Worm (Caenorhabditis elegans) whole organism, L1 larva: Measurements from ENCODE around the gene zip-8.

Source experiments
- C04F5.9 ChIP-seq: sonication (generic microtip); optimal IDR thresholded peaks from 2 replicates; lab custom pipeline; 2016; ENCODE audit warnings: missing genetic modification characterization, missing compliant biosample characterization
- C16A3.4 ChIP-seq: fragments of 150-350 bp; optimal IDR thresholded peaks from 2 replicates; lab custom pipeline; 2014; ENCODE audit warnings: missing biosample characterization, missing genetic modification characterization
- aha-1 ChIP-seq: fragments of 150-350 bp; optimal IDR thresholded peaks from 2 replicates; lab custom pipeline; 2014; ENCODE audit warnings: missing biosample characterization, missing genetic modification characterization
- alr-1 ChIP-seq: fragments of 200-800 bp; sonication (Bioruptor generic); optimal IDR thresholded peaks from 2 replicates; lab custom pipeline; 2018; ENCODE audit warnings: borderline replicate concordance, mild to moderate bottlenecking, missing genetic modification characterization, missing compliant biosample characterization
- aly-2 ChIP-seq: fragments of 150-350 bp; optimal IDR thresholded peaks from 2 replicates; lab custom pipeline; 2014; ENCODE audit warnings: missing biosample characterization, missing genetic modification characterization
- ama-1 ChIP-seq: fragments of 150-350 bp; optimal IDR thresholded peaks from 2 replicates; lab custom pipeline; 2014
- blmp-1 ChIP-seq: fragments of 150-350 bp; optimal IDR thresholded peaks from 2 replicates; lab custom pipeline; 2014; ENCODE audit warnings: missing biosample characterization, missing genetic modification characterization
- ceh-8 ChIP-seq: fragments of 200-800 bp; sonication (Bioruptor generic); optimal IDR thresholded peaks from 2 replicates; lab custom pipeline; 2018; ENCODE audit warnings: mild to moderate bottlenecking, missing genetic modification characterization, moderate library complexity, missing compliant biosample characterization
- ceh-90 ChIP-seq: sonication (generic microtip); optimal IDR thresholded peaks from 2 replicates; lab custom pipeline; 2016; ENCODE audit warnings: missing genetic modification characterization, missing compliant biosample characterization
- ces-1 ChIP-seq: fragments of 150-350 bp; optimal IDR thresholded peaks from 2 replicates; lab custom pipeline; 2014; ENCODE audit warnings: missing biosample characterization, missing genetic modification reagents, missing genetic modification characterization
- dpl-1 ChIP-seq, 3 experiments: fragments of 150-350 bp in 2 of 3; sonication (generic microtip) in 1 of 3; optimal IDR thresholded peaks; 2 replicates each; lab custom pipeline; 2014 to 2017; ENCODE audit warnings: missing biosample characterization in 3 of 3, missing genetic modification characterization in 3 of 3, missing genetic modification reagents in 3 of 3
- efl-3 ChIP-seq: fragments of 200-800 bp; sonication (Bioruptor generic); optimal IDR thresholded peaks from 2 replicates; lab custom pipeline; 2018; ENCODE audit warnings: mild to moderate bottlenecking, missing genetic modification characterization, missing compliant biosample characterization
- egl-13 ChIP-seq: sonication (generic microtip); optimal IDR thresholded peaks from 2 replicates; lab custom pipeline; 2016; ENCODE audit warnings: missing genotype, missing genetic modification reagents, missing genetic modification characterization, missing compliant biosample characterization
- elt-2 ChIP-seq: sonication (generic microtip); optimal IDR thresholded peaks from 2 replicates; lab custom pipeline; 2016; ENCODE audit warnings: missing genetic modification characterization, mild to moderate bottlenecking, inconsistent platforms, missing compliant biosample characterization, missing genetic modification reagents
- ets-5 ChIP-seq: fragments of 200-800 bp; sonication (Bioruptor generic); IDR thresholded peaks from 2 replicates; pipeline ENCODE4 v1.3.6; 2022; ENCODE audit warnings: missing genetic modification characterization, missing compliant biosample characterization
- fkh-4 ChIP-seq: sonication (generic microtip); optimal IDR thresholded peaks from 2 replicates; lab custom pipeline; 2016; ENCODE audit warnings: missing compliant biosample characterization, missing genetic modification characterization, borderline replicate concordance
- grh-1 ChIP-seq: fragments of 200-800 bp; sonication (Bioruptor generic); IDR thresholded peaks from 2 replicates; pipeline ENCODE4 v1.3.6; 2022; ENCODE audit warnings: missing genetic modification reagents, missing genetic modification characterization, missing compliant biosample characterization
- irx-1 ChIP-seq: sonication (generic microtip); optimal IDR thresholded peaks from 2 replicates; lab custom pipeline; 2016; ENCODE audit warnings: missing genetic modification characterization, missing compliant biosample characterization
- isw-1 ChIP-seq: fragments of 200-800 bp; sonication (Bioruptor generic); IDR thresholded peaks from 2 replicates; pipeline ENCODE4 v1.3.6; 2022; ENCODE audit warnings: missing genetic modification characterization, missing compliant biosample characterization
- jun-1 ChIP-seq: fragments of 150-350 bp; optimal IDR thresholded peaks from 2 replicates; lab custom pipeline; 2014; ENCODE audit warnings: missing biosample characterization, missing genetic modification reagents, missing genetic modification characterization
- lin-14 ChIP-seq: fragments of 200-800 bp; sonication (Bioruptor generic); optimal IDR thresholded peaks from 2 replicates; lab custom pipeline; 2018; ENCODE audit warnings: mild to moderate bottlenecking, missing genetic modification characterization, moderate library complexity, missing compliant biosample characterization
- lin-35 ChIP-seq, 2 experiments: fragments of 150-350 bp; optimal IDR thresholded peaks; 2 replicates each; lab custom pipeline; 2014; ENCODE audit warnings: missing biosample characterization in 2 of 2, missing genetic modification characterization in 2 of 2, missing genetic modification reagents in 2 of 2
- lsy-2 ChIP-seq, 2 experiments: fragments of 150-350 bp; optimal IDR thresholded peaks; 2 replicates each; lab custom pipeline; 2014; ENCODE audit warnings: missing biosample characterization in 2 of 2, missing genetic modification characterization in 2 of 2
- mab-9 ChIP-seq: fragments of 200-800 bp; sonication (Bioruptor generic); IDR thresholded peaks from 2 replicates; pipeline ENCODE4 v1.3.6; 2022; ENCODE audit warnings: missing genetic modification reagents, missing genetic modification characterization, missing compliant biosample characterization
- nhr-11 ChIP-seq: fragments of 150-350 bp; optimal IDR thresholded peaks from 2 replicates; lab custom pipeline; 2014; ENCODE audit warnings: missing biosample characterization, missing genetic modification characterization
- nhr-12 ChIP-seq: sonication (generic microtip); optimal IDR thresholded peaks from 2 replicates; lab custom pipeline; 2017; ENCODE audit warnings: missing biosample characterization, missing genetic modification characterization
- nhr-19 ChIP-seq: fragments of 200-800 bp; sonication (Bioruptor generic); conservative IDR thresholded peaks from 2 replicates; pipeline ENCODE4 v1.3.6; 2022; ENCODE audit warnings: missing genetic modification characterization, missing compliant biosample characterization
- nhr-237 ChIP-seq: fragments of 150-350 bp; optimal IDR thresholded peaks from 2 replicates; lab custom pipeline; 2014; ENCODE audit warnings: missing biosample characterization, missing genetic modification characterization
- nhr-28 ChIP-seq: fragments of 150-350 bp; optimal IDR thresholded peaks from 2 replicates; lab custom pipeline; 2014; ENCODE audit warnings: missing biosample characterization, missing genetic modification characterization
- nhr-71 ChIP-seq: sonication (generic microtip); optimal IDR thresholded peaks from 2 replicates; lab custom pipeline; 2016; ENCODE audit warnings: mild to moderate bottlenecking, missing genetic modification characterization, moderate library complexity, missing compliant biosample characterization
- nhr-76 ChIP-seq: sonication (generic microtip); optimal IDR thresholded peaks from 2 replicates; lab custom pipeline; 2017; ENCODE audit warnings: missing biosample characterization, missing genetic modification characterization
- nhr-77 ChIP-seq: fragments of 150-350 bp; optimal IDR thresholded peaks from 2 replicates; lab custom pipeline; 2014; ENCODE audit warnings: missing biosample characterization, missing genetic modification characterization
- nhr-84 ChIP-seq: sonication (generic microtip); optimal IDR thresholded peaks from 2 replicates; lab custom pipeline; 2017; ENCODE audit warnings: missing biosample characterization, missing genetic modification characterization
- nhr-85 ChIP-seq: sonication (generic microtip); peaks from one replicate; lab custom pipeline; 2016; ENCODE audit warnings: missing genetic modification characterization, inconsistent platforms, missing compliant biosample characterization
- pax-3 ChIP-seq: fragments of 200-800 bp; sonication (Bioruptor generic); optimal IDR thresholded peaks from 2 replicates; lab custom pipeline; 2018; ENCODE audit warnings: mild to moderate bottlenecking, missing genetic modification characterization, moderate library complexity, missing compliant biosample characterization
- rnt-1 ChIP-seq: sonication (generic microtip); optimal IDR thresholded peaks from 2 replicates; lab custom pipeline; 2016; ENCODE audit warnings: mild to moderate bottlenecking, missing genetic modification characterization, moderate library complexity, missing compliant biosample characterization
- snpc-4 ChIP-seq: fragments of 150-350 bp; optimal IDR thresholded peaks from 2 replicates; lab custom pipeline; 2014; ENCODE audit warnings: missing biosample characterization, missing genetic modification characterization
- snu-23 ChIP-seq: sonication (generic microtip); optimal IDR thresholded peaks from 2 replicates; lab custom pipeline; 2016; ENCODE audit warnings: missing genetic modification characterization, missing compliant biosample characterization
- sox-4 ChIP-seq: sonication (generic microtip); optimal IDR thresholded peaks from 2 replicates; lab custom pipeline; 2016; ENCODE audit warnings: missing genetic modification characterization, missing compliant biosample characterization
- sptf-1 ChIP-seq: fragments of 150-350 bp; optimal IDR thresholded peaks from 2 replicates; lab custom pipeline; 2014; ENCODE audit warnings: missing biosample characterization, missing genetic modification characterization
- tlp-1 ChIP-seq: fragments of 150-350 bp; optimal IDR thresholded peaks from 2 replicates; lab custom pipeline; 2014; ENCODE audit warnings: missing biosample characterization, missing genetic modification characterization
- unc-30 ChIP-seq: sonication (generic microtip); optimal IDR thresholded peaks from 2 replicates; lab custom pipeline; 2017; ENCODE audit warnings: missing biosample characterization, missing genetic modification characterization
- unc-62 ChIP-seq: fragments of 150-350 bp; optimal IDR thresholded peaks from 2 replicates; lab custom pipeline; 2014; ENCODE audit warnings: missing biosample characterization, missing genetic modification reagents, missing genetic modification characterization
- unc-86 ChIP-seq: sonication (generic microtip); optimal IDR thresholded peaks from 2 replicates; lab custom pipeline; 2016; ENCODE audit warnings: missing genetic modification characterization, missing compliant biosample characterization
- unc-98 ChIP-seq: fragments of 200-800 bp; sonication (Bioruptor generic); IDR thresholded peaks from 2 replicates; pipeline ENCODE4 v1.3.6; 2022; ENCODE audit warnings: missing genetic modification characterization, missing compliant biosample characterization
- vab-15 ChIP-seq: sonication (generic microtip); optimal IDR thresholded peaks from 2 replicates; lab custom pipeline; 2017; ENCODE audit warnings: missing genotype, mild to moderate bottlenecking, missing genetic modification characterization, missing compliant biosample characterization
- zag-1 ChIP-seq: fragments of 150-350 bp; optimal IDR thresholded peaks from 2 replicates; lab custom pipeline; 2014; ENCODE audit warnings: missing biosample characterization, missing genetic modification characterization
- ztf-11 ChIP-seq, 2 experiments: sonication (generic microtip); optimal IDR thresholded peaks; 2 replicates each; lab custom pipeline; 2016 to 2017; ENCODE audit warnings: missing genetic modification characterization in 2 of 2, missing biosample characterization in 1 of 2, missing compliant biosample characterization in 1 of 2
- ztf-4 ChIP-seq: fragments of 150-350 bp; optimal IDR thresholded peaks from 2 replicates; lab custom pipeline; 2014; ENCODE audit warnings: missing biosample characterization, missing genetic modification characterization

The zip-8 gene

ce11 chrIII:6464113-6464571 is 14.6 kb upstream of the zip-8 start (continued):
- TF ChIP-seq ces-1 (GFP tag; lab: Kevin White, UChicago), result no peak
- peak; percentile 80 to 84 for TF ChIP-seq lsy-2 (tag; optimal IDR thresholded peaks at IDR 0.05; lab: Kevin White, UChicago)
- peak in 1 of 2 experiments; percentile 66 for TF ChIP-seq ztf-11 (tag; optimal IDR thresholded peaks at IDR 0.05; lab: Kevin White, UChicago)
- no peak for TF ChIP-seq ets-5 (GFP tag; lab: Robert Waterston, UW)
- no peak for TF ChIP-seq nhr-28 (tag; lab: Kevin White, UChicago)
- TF ChIP-seq nhr-12 (tag; lab: Kevin White, UChicago), result no peak
- TF ChIP-seq lin-35 (GFP tag; optimal IDR thresholded peaks at IDR 0.05; lab: Kevin White, UChicago), result peak; percentile 79 to 83
- peak; percentile 15 for TF ChIP-seq fkh-4
- peak; percentile 6 for TF ChIP-seq nhr-237
- no peak for TF ChIP-seq aly-2 (tag; lab: Kevin White, UChicago)
- TF ChIP-seq jun-1 (tag; lab: Kevin White, UChicago), result peak; percentile 89
- TF ChIP-seq snu-23, result peak; percentile 93
- TF ChIP-seq vab-15 (tag; lab: Kevin White, UChicago), result no peak
- peak; percentile 78 to 83 (median 78) for TF ChIP-seq dpl-1 (GFP tag; optimal IDR thresholded peaks at IDR 0.05; lab: Kevin White, UChicago)
- TF ChIP-seq nhr-76 (tag; lab: Kevin White, UChicago), result no peak
- peak; percentile 82 for TF ChIP-seq rnt-1 (tag; lab: Kevin White, UChicago)
- no peak for TF ChIP-seq nhr-84 (tag; lab: Kevin White, UChicago)
- no peak for TF ChIP-seq alr-1 (tag; lab: Kevin White, UChicago)
- peak; percentile 58 for TF ChIP-seq grh-1
- peak; percentile 87 for TF ChIP-seq nhr-85 (tag; lab: Kevin White, UChicago)
- peak; percentile 82 for TF ChIP-seq blmp-1 (tag; lab: Kevin White, UChicago)
- TF ChIP-seq ztf-4 (tag; lab: Kevin White, UChicago), result peak; percentile 82
- no peak for TF ChIP-seq zag-1
- TF ChIP-seq unc-86, result peak; percentile 64
- TF ChIP-seq lin-14 (GFP tag; lab: Kevin White, UChicago), result peak; percentile 95
- no peak for TF ChIP-seq tlp-1 (tag; lab: Kevin White, UChicago)
- peak; percentile 64 for TF ChIP-seq irx-1 (tag; lab: Kevin White, UChicago)
- peak; percentile 66 for TF ChIP-seq egl-13 (tag; lab: Kevin White, UChicago)
- no peak for TF ChIP-seq sptf-1 (tag; lab: Kevin White, UChicago)
- TF ChIP-seq C04F5.9, result peak; percentile 11
- peak; percentile 71 for TF ChIP-seq mab-9 (GFP tag; lab: Robert Waterston, UW)
- TF ChIP-seq isw-1 (GFP tag; lab: Robert Waterston, UW), result peak; percentile 74
- peak; percentile 96 for TF ChIP-seq elt-2 (tag; lab: Kevin White, UChicago)
- TF ChIP-seq pax-3 (tag; lab: Kevin White, UChicago), result peak; percentile 69
- no peak for TF ChIP-seq nhr-11 (tag; lab: Kevin White, UChicago)
- peak; percentile 1 for TF ChIP-seq efl-3
- TF ChIP-seq ceh-8 (GFP tag; lab: Kevin White, UChicago), result peak; percentile 62
- peak; percentile 91 for TF ChIP-seq nhr-19 (GFP tag; lab: Robert Waterston, UW)
- TF ChIP-seq ceh-90 (tag; lab: Kevin White, UChicago), result no peak
- TF ChIP-seq nhr-77 (tag; lab: Kevin White, UChicago), result peak; percentile 50
- no peak for TF ChIP-seq unc-30 (tag; lab: Kevin White, UChicago)
- no peak for TF ChIP-seq unc-62 (GFP tag; lab: Kevin White, UChicago)
- peak; percentile 78 for TF ChIP-seq C16A3.4 (tag; lab: Kevin White, UChicago)
- no peak for TF ChIP-seq ama-1 (lab: Kevin White, UChicago)
- TF ChIP-seq sox-4, result no peak
- TF ChIP-seq nhr-71 (tag; lab: Kevin White, UChicago), result peak; percentile 94
- peak; percentile 42; the same call in 1 of the 2 replicates for TF ChIP-seq unc-98 (GFP tag; lab: Robert Waterston, UW)
- TF ChIP-seq aha-1 (tag; lab: Kevin White, UChicago), result peak; percentile 3
- peak; percentile 49 for TF ChIP-seq snpc-4 (tag; lab: Kevin White, UChicago)
